Worm (Caenorhabditis elegans): ENCODE results near the gene anat-1.

The anat-1 gene

DNA sequence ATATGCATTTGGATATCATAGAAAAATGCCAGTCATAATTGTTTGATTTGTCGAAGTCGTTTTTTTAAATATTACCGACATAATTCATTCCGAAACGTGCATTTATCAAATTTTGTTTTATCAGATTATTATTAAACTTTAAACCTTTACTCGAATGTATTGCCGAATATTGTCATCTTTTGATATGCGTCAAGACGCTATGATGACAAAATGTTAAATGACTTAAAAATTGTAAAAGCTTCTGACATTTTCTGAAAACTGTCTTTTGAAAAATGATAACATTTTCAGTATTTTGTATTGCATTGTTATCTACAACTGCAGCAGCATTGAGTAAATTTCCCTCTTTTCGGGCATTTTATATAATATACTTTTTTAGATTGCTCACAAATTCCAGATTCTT is 54.0 kb downstream of the anat-1 start, which contains the start of gene H20E11.3:
Gene H20E11.3 (plus strand): TSS at position 195 of the 400 bp plus-strand sequence.
- TF ChIP-seq dve-1 (tag; optimal IDR thresholded peaks at IDR 0.05; ENCODE audit: insufficient read depth) (peak; percentile 4), nhr-77 (tag; optimal IDR thresholded peaks at IDR 0.05) (no peak), lsy-2 (tag; optimal IDR thresholded peaks at IDR 0.05) (no peak), ZK546.5 (tag; optimal IDR thresholded peaks at IDR 0.05) (no peak), ceh-32 (tag; optimal IDR thresholded peaks at IDR 0.05; ENCODE audit: poor library complexity) (no peak), aha-1 (tag) (peak; percentile 38), dmd-8 (GFP tag; IDR thresholded peaks at IDR 0.05) (no peak), nhr-237 (tag; optimal IDR thresholded peaks at IDR 0.05) (no peak), nhr-11 (tag; optimal IDR thresholded peaks at IDR 0.05) (no peak), nhr-28 (tag; optimal IDR thresholded peaks at IDR 0.05) (no peak), unc-62 (GFP tag; optimal IDR thresholded peaks at IDR 0.05 in 1 of 2) (no peak), unc-62 (tag; optimal IDR thresholded peaks at IDR 0.05) (no peak), unc-39 (tag; optimal IDR thresholded peaks at IDR 0.05) (no peak), Y5F2A.4 (GFP tag; optimal IDR thresholded peaks at IDR 0.05) (no peak), D1046.2 (GFP tag; IDR thresholded peaks at IDR 0.05) (no peak), jun-1 (tag; optimal IDR thresholded peaks at IDR 0.05) (no peak), nhr-76 (tag; optimal IDR thresholded peaks at IDR 0.05) (no peak), ceh-28 (tag; optimal IDR thresholded peaks at IDR 0.05) (no peak), mes-2 (tag; optimal IDR thresholded peaks at IDR 0.05; ENCODE audit: poor library complexity, severe bottlenecking) (no peak), attf-4 (tag; optimal IDR thresholded peaks at IDR 0.05) (no peak), dmd-6 (GFP tag; IDR thresholded peaks at IDR 0.05) (peak; percentile 59; the same call in 1 of the 2 replicates), zag-1 (tag; optimal IDR thresholded peaks at IDR 0.05) (no peak), zip-11 (GFP tag; IDR thresholded peaks at IDR 0.05) (no peak), lin-15B (tag; optimal IDR thresholded peaks at IDR 0.05) (no peak), pha-4 (GFP tag; IDR thresholded peaks at IDR 0.05) (no peak), pha-4 (tag; optimal IDR thresholded peaks at IDR 0.05) (no peak), nhr-111 (GFP tag; optimal IDR thresholded peaks at IDR 0.05) (no peak), nhr-25 (tag; optimal IDR thresholded peaks at IDR 0.05; ENCODE audit: borderline replicate concordance, insufficient read depth) (no peak), ctbp-1 (GFP tag; IDR thresholded peaks at IDR 0.05) (no peak), dpl-1 (GFP tag; optimal IDR thresholded peaks at IDR 0.05) (no peak), pqm-1 (tag; optimal IDR thresholded peaks at IDR 0.05) (peak; percentile 19), sdz-12 (GFP tag; optimal IDR thresholded peaks at IDR 0.05) (no peak), daf-19 (GFP tag; conservative IDR thresholded peaks at IDR 0.05) (no peak), mxl-3 (GFP tag; optimal IDR thresholded peaks at IDR 0.05) (no peak), lir-3 (tag; optimal IDR thresholded peaks at IDR 0.05) (no peak), spr-3 (GFP tag; optimal IDR thresholded peaks at IDR 0.05) (no peak), daf-16 (GFP tag; optimal IDR thresholded peaks at IDR 0.05) (no peak), daf-16 (tag; optimal IDR thresholded peaks at IDR 0.05) (peak; percentile 37), madf-5 (GFP tag; IDR thresholded peaks at IDR 0.05) (no peak), hif-1 (tag; optimal IDR thresholded peaks at IDR 0.05) (no peak), ztf-11 (tag; optimal IDR thresholded peaks at IDR 0.05) (no peak), daf-12 (tag; optimal IDR thresholded peaks at IDR 0.05) (no peak), arid-1 (GFP tag; conservative IDR thresholded peaks at IDR 0.05) (no peak), fos-1 (tag; optimal IDR thresholded peaks at IDR 0.05) (no peak), spr-1 (tag; optimal IDR thresholded peaks at IDR 0.05) (no peak), fkh-10 (GFP tag; optimal IDR thresholded peaks at IDR 0.05) (no peak), zfp-3 (GFP tag; conservative IDR thresholded peaks at IDR 0.05) (no peak)
